Worm (Caenorhabditis elegans) whole organism, mixed stage, embryonic: Measurements from ENCODE around the gene K11H12.3.

ENCODE experiments used
- M03D4.4 ChIP-seq: sonication (generic microtip); optimal IDR thresholded peaks from 2 replicates; lab custom pipeline; 2017; ENCODE audit warnings: mild to moderate bottlenecking, missing genetic modification characterization, missing compliant biosample characterization
- bed-3 ChIP-seq: fragments of 200-800 bp; sonication (Bioruptor generic); optimal IDR thresholded peaks from 3 replicates; lab custom pipeline; 2018; ENCODE audit warnings: mild to moderate bottlenecking, missing genetic modification characterization, moderate library complexity, missing compliant biosample characterization
- blmp-1 ChIP-seq: fragments of 150-350 bp; optimal IDR thresholded peaks from 2 replicates; lab custom pipeline; 2014; ENCODE audit warnings: missing biosample characterization, missing genetic modification characterization
- ceh-39 ChIP-seq: fragments of 150-350 bp; optimal IDR thresholded peaks from 2 replicates; lab custom pipeline; 2014; ENCODE audit warnings: missing biosample characterization, missing genetic modification characterization
- ceh-43 ChIP-seq: fragments of 200-800 bp; sonication (Bioruptor generic); optimal IDR thresholded peaks from 2 replicates; lab custom pipeline; 2018; ENCODE audit warnings: mild to moderate bottlenecking, missing genetic modification characterization, moderate library complexity, missing compliant biosample characterization
- ceh-83 ChIP-seq: fragments of 200-800 bp; sonication (Bioruptor generic); optimal IDR thresholded peaks from 2 replicates; lab custom pipeline; 2018; ENCODE audit warnings: mild to moderate bottlenecking, missing genetic modification characterization, missing compliant biosample characterization
- ces-1 ChIP-seq: fragments of 150-350 bp; optimal IDR thresholded peaks from 2 replicates; lab custom pipeline; 2014; ENCODE audit warnings: missing biosample characterization, missing genetic modification reagents, missing genetic modification characterization
- cnd-1 ChIP-seq: fragments of 200-800 bp; sonication (Bioruptor generic); optimal IDR thresholded peaks from 2 replicates; lab custom pipeline; 2018; ENCODE audit warnings: mild to moderate bottlenecking, missing genetic modification characterization, missing compliant biosample characterization
- drap-1 ChIP-seq: fragments of 200-800 bp; sonication (Bioruptor generic); optimal IDR thresholded peaks from 3 replicates; lab custom pipeline; 2018; ENCODE audit warnings: mild to moderate bottlenecking, missing genetic modification characterization, missing compliant biosample characterization
- elt-1 ChIP-seq: sonication (generic microtip); optimal IDR thresholded peaks from 2 replicates; lab custom pipeline; 2017; ENCODE audit warnings: missing genetic modification characterization, mild to moderate bottlenecking, missing compliant biosample characterization, antibody characterized with exemption, moderate library complexity, borderline replicate concordance; ENCODE audit not compliant: insufficient read depth
- elt-3 ChIP-seq: fragments of 150-350 bp; optimal IDR thresholded peaks from 2 replicates; lab custom pipeline; 2014; ENCODE audit warnings: missing biosample characterization, missing genetic modification characterization
- flh-1 ChIP-seq: fragments of 200-800 bp; sonication (Bioruptor generic); optimal IDR thresholded peaks from 2 replicates; lab custom pipeline; 2018; ENCODE audit warnings: mild to moderate bottlenecking, missing genetic modification characterization, moderate library complexity, missing compliant biosample characterization
- ham-2 ChIP-seq: fragments of 200-800 bp; sonication (Bioruptor generic); optimal IDR thresholded peaks from 2 replicates; lab custom pipeline; 2018; ENCODE audit warnings: mild to moderate bottlenecking, missing genetic modification characterization, missing compliant biosample characterization
- hlh-1 ChIP-seq: fragments of 150-350 bp; optimal IDR thresholded peaks from 2 replicates; lab custom pipeline; 2014; ENCODE audit warnings: missing biosample characterization, missing genetic modification reagents, missing genetic modification characterization
- lin-13 ChIP-seq: fragments of 150-350 bp; optimal IDR thresholded peaks from 2 replicates; lab custom pipeline; 2014; ENCODE audit warnings: missing biosample characterization, missing genetic modification characterization
- lin-32 ChIP-seq: fragments of 200-800 bp; sonication (Bioruptor generic); optimal IDR thresholded peaks from 2 replicates; lab custom pipeline; 2018; ENCODE audit warnings: mild to moderate bottlenecking, missing genetic modification characterization, missing compliant biosample characterization
- lsy-2 ChIP-seq: fragments of 150-350 bp; optimal IDR thresholded peaks from 2 replicates; lab custom pipeline; 2014; ENCODE audit warnings: missing biosample characterization, missing genetic modification characterization
- mab-5 ChIP-seq: fragments of 150-350 bp; optimal IDR thresholded peaks from 2 replicates; lab custom pipeline; 2014; ENCODE audit warnings: missing biosample characterization, missing genetic modification characterization
- mep-1 ChIP-seq: fragments of 150-350 bp; optimal IDR thresholded peaks from 2 replicates; lab custom pipeline; 2017; ENCODE audit warnings: missing biosample characterization, missing genetic modification reagents, missing genetic modification characterization, inconsistent platforms
- mls-2 ChIP-seq: sonication (generic microtip); optimal IDR thresholded peaks from 2 replicates; lab custom pipeline; 2016; ENCODE audit warnings: mild to moderate bottlenecking, missing genetic modification characterization, moderate library complexity, missing compliant biosample characterization
- nhr-12 ChIP-seq: fragments of 150-350 bp; optimal IDR thresholded peaks from 2 replicates; lab custom pipeline; 2014; ENCODE audit warnings: missing biosample characterization, missing genetic modification characterization
- nhr-2 ChIP-seq: fragments of 150-350 bp; optimal IDR thresholded peaks from 2 replicates; lab custom pipeline; 2014; ENCODE audit warnings: missing biosample characterization, missing genetic modification characterization
- nhr-237 ChIP-seq: fragments of 150-350 bp; optimal IDR thresholded peaks from 2 replicates; lab custom pipeline; 2014; ENCODE audit warnings: missing biosample characterization, missing genetic modification characterization
- nhr-28 ChIP-seq: fragments of 150-350 bp; optimal IDR thresholded peaks from 2 replicates; lab custom pipeline; 2014; ENCODE audit warnings: missing biosample characterization, missing genetic modification characterization
- nhr-76 ChIP-seq: sonication (generic microtip); optimal IDR thresholded peaks from 2 replicates; lab custom pipeline; 2017; ENCODE audit warnings: missing biosample characterization, missing genetic modification characterization
- pha-4 ChIP-seq: fragments of 150-350 bp; optimal IDR thresholded peaks from 2 replicates; lab custom pipeline; 2018; ENCODE audit warnings: missing biosample characterization, missing genetic modification reagents, missing genetic modification characterization
- sem-2 ChIP-seq: fragments of 200-800 bp; sonication (Bioruptor generic); optimal IDR thresholded peaks from 2 replicates; lab custom pipeline; 2018; ENCODE audit warnings: mild to moderate bottlenecking, missing genetic modification characterization, missing compliant biosample characterization
- snpc-4 ChIP-seq: fragments of 150-350 bp; optimal IDR thresholded peaks from 2 replicates; lab custom pipeline; 2014; ENCODE audit warnings: missing biosample characterization, missing genetic modification characterization
- sptf-1 ChIP-seq: sonication (generic microtip); optimal IDR thresholded peaks from 2 replicates; lab custom pipeline; 2017; ENCODE audit warnings: mild to moderate bottlenecking, missing genetic modification characterization, moderate library complexity, missing compliant biosample characterization
- tbx-8 ChIP-seq: fragments of 200-800 bp; sonication (Bioruptor generic); optimal IDR thresholded peaks from 2 replicates; lab custom pipeline; 2018; ENCODE audit warnings: mild to moderate bottlenecking, missing genetic modification characterization, moderate library complexity, missing compliant biosample characterization
- unc-120 ChIP-seq: sonication (generic microtip); optimal IDR thresholded peaks from 2 replicates; lab custom pipeline; 2017; ENCODE audit warnings: missing genetic modification characterization, missing compliant biosample characterization; ENCODE audit not compliant: poor library complexity, severe bottlenecking
- unc-39 ChIP-seq: fragments of 150-350 bp; optimal IDR thresholded peaks from 2 replicates; lab custom pipeline; 2014; ENCODE audit warnings: missing biosample characterization, missing genetic modification characterization
- unc-62 ChIP-seq: fragments of 150-350 bp; optimal IDR thresholded peaks from 2 replicates; lab custom pipeline; 2014; ENCODE audit warnings: missing biosample characterization, missing genetic modification reagents, missing genetic modification characterization
- zip-8 ChIP-seq: fragments of 150-350 bp; optimal IDR thresholded peaks from 2 replicates; lab custom pipeline; 2014; ENCODE audit warnings: missing biosample characterization, missing genetic modification characterization
- ztf-11 ChIP-seq: fragments of 150-350 bp; optimal IDR thresholded peaks from 2 replicates; lab custom pipeline; 2014; ENCODE audit warnings: missing biosample characterization, missing genetic modification characterization

The K11H12.3 gene

DNA sequence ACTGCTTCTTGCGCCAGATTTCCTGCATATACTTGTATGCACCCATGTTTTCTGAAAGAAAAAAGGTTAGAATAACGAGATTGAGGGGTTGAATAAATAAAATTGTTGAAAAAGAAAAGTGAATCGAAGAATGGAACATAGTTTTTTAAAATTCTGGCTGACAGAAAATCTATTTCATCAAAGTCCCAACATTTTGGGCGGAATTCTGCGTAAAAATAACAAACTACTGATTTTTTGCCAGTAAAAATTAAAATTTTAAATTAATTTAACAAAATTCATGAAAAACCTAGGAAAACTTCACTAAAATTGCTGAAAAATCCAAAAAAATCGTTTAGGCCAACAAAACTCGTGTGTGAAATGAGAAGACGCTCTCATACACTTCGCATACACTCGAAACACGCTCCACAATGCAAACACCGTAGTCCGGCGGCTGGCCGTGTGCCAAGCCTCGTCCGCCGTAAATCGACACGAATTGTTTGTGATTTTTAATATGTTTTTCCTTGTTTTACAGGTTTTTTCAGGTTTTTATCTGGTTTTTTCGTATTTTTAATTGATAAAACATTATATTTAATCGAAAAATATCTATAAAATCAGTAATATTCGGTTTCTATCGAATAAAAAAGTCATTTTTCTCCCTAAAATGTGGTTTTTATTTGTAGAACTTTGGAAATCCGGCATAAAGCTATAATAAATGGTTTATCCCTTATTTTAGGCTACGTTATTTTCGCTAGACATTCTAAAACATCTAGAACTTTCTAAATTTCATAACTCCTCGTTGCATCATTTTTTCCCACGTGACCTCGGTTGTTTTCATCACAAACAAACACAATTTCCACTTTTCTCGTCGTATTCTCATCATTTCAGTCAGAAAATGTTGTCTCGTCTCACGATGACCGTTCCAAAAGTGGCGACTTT, 18.5 kb downstream of the K11H12.3 start, which contains the start of the genes rpl-15 and K11H12.8:
Gene rpl-15 (minus strand): TSS at position 51 of the 915 bp plus-strand sequence.
Gene K11H12.8 (plus strand): TSS at position 865 of the 915 bp plus-strand sequence.
- peak; percentile 100 for TF ChIP-seq mep-1 (tag; lab: Kevin White, UChicago)
- peak; percentile 76 for TF ChIP-seq nhr-12 (tag; lab: Kevin White, UChicago)
- peak; percentile 78 for TF ChIP-seq nhr-28 (tag; lab: Kevin White, UChicago)
- TF ChIP-seq snpc-4 (tag; lab: Kevin White, UChicago) = no peak
- peak; percentile 100 for TF ChIP-seq lin-13 (tag; lab: Kevin White, UChicago)
- TF ChIP-seq ham-2 (GFP tag; lab: Kevin White, UChicago) = peak; percentile 88
- peak; percentile 100 for TF ChIP-seq pha-4 (tag; lab: Kevin White, UChicago)
- peak; percentile 99 for TF ChIP-seq nhr-237
- TF ChIP-seq ces-1 = peak; percentile 85
- TF ChIP-seq mls-2 (tag; lab: Kevin White, UChicago) = peak; percentile 95
- peak; percentile 93 for TF ChIP-seq unc-62 (GFP tag; lab: Kevin White, UChicago)
- TF ChIP-seq unc-39 = peak; percentile 62
- TF ChIP-seq hlh-1 (tag; lab: Kevin White, UChicago) = peak; percentile 90
- TF ChIP-seq zip-8 (tag; lab: Kevin White, UChicago) = no peak
- TF ChIP-seq flh-1 (GFP tag; lab: Kevin White, UChicago) = peak; percentile 62
- peak; percentile 74 for TF ChIP-seq elt-1 (tag; lab: Kevin White, UChicago)
- TF ChIP-seq ceh-83 = peak; percentile 93
- peak; percentile 86 for TF ChIP-seq mab-5 (tag; lab: Kevin White, UChicago)
- peak; percentile 93 for TF ChIP-seq ceh-43
- TF ChIP-seq sem-2 = peak; percentile 76
- TF ChIP-seq elt-3 (tag; lab: Kevin White, UChicago) = peak; percentile 83
- TF ChIP-seq cnd-1 (tag; lab: Kevin White, UChicago) = peak; percentile 96
- peak; percentile 94 for TF ChIP-seq tbx-8 (GFP tag; lab: Kevin White, UChicago)
- TF ChIP-seq nhr-76 (tag; lab: Kevin White, UChicago) = no peak
- peak; percentile 98 for TF ChIP-seq sptf-1 (tag; lab: Kevin White, UChicago)
- TF ChIP-seq lsy-2 (tag; lab: Kevin White, UChicago) = peak; percentile 100
- peak; percentile 96 for TF ChIP-seq ceh-39 (tag; lab: Kevin White, UChicago)
- peak; percentile 75 for TF ChIP-seq lin-32 (GFP tag; lab: Kevin White, UChicago)
- peak; percentile 92 for TF ChIP-seq drap-1 (GFP tag; lab: Kevin White, UChicago)
- TF ChIP-seq unc-120 (tag; lab: Kevin White, UChicago) = peak; percentile 94
- TF ChIP-seq blmp-1 (tag; lab: Kevin White, UChicago) = peak; percentile 38
- TF ChIP-seq nhr-2 (tag; lab: Kevin White, UChicago) = peak; percentile 62
- TF ChIP-seq bed-3 = peak; percentile 73
- peak; percentile 92 for TF ChIP-seq ztf-11 (tag; lab: Kevin White, UChicago)
- TF ChIP-seq M03D4.4 (tag; lab: Kevin White, UChicago) = peak; percentile 97
- TF ChIP-seq, all 35 proteins: peak for 32

ce11 chrIV:653138-653848, 20.0 kb downstream of the K11H12.3 start, which contains the start of gene K11H12.1:
Gene K11H12.1 (minus strand): TSS chrIV:653421.
- TF ChIP-seq lsy-2 (tag; lab: Kevin White, UChicago) (no peak), tbx-8 (GFP tag; lab: Kevin White, UChicago) (no peak), drap-1 (GFP tag; lab: Kevin White, UChicago) (no peak), ceh-83 (no peak), elt-3 (tag; lab: Kevin White, UChicago) (no peak), unc-62 (GFP tag; lab: Kevin White, UChicago) (no peak), blmp-1 (tag; lab: Kevin White, UChicago) (no peak)
